Worm (Caenorhabditis elegans): Measurements from ENCODE around the gene H02F09.2.

The H02F09.2 gene

DNA sequence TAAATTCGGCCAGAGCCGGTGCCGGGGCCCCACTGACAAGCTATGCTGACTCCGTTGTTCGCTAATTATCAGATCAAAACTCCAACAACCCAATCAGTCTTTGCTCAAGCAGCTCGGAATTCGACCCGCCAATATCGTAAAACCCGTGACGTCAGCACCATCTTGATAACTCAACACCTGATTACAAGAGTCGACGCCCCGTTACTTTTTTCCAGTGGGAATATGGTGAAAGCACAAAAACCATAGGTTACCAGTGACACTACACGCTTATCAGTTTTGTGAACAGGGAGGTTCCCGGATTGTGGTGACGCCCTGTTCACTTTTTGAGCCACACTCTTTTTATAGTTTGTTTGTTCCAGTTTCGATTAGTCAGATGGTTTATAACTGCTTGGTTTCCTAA lies 31.0 kb upstream of the H02F09.2 start:
- TF ChIP-seq ztf-23 (GFP tag; IDR thresholded peaks at IDR 0.05) (no peak), flt-1 (GFP tag; IDR thresholded peaks at IDR 0.05) (no peak), klf-2 (GFP tag; conservative IDR thresholded peaks at IDR 0.05) (no peak), tab-1 (GFP tag; IDR thresholded peaks at IDR 0.05) (no peak), cog-1 (tag; optimal IDR thresholded peaks at IDR 0.05) (no peak), ztf-29 (GFP tag; IDR thresholded peaks at IDR 0.05) (no peak)

DNA sequence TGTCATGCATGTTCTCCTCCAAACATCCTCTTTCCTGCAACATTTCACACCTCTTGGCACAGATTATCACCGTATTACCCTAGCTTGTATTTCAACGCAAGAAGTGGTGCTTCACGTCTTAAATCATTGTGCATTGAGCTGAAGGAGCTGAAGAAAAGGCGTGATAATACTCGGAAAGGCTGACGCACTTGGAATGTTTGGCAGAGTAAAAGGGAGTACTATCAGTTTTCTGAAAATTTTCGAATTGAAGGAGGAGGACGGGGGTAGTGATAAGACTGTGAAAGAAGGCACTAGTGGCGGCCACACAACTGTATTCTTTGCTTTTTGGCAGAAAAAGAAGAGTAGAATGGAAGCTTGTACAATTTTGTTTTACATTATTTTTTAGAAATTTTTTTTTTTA lies 28.6 kb upstream of the H02F09.2 start:
- no peak for TF ChIP-seq tab-1 (GFP tag; IDR thresholded peaks at IDR 0.05)
- TF ChIP-seq ref-1 (GFP tag; conservative IDR thresholded peaks at IDR 0.05): no peak
- TF ChIP-seq flt-1 (GFP tag; IDR thresholded peaks at IDR 0.05): no peak
- no peak for TF ChIP-seq klf-2 (GFP tag; conservative IDR thresholded peaks at IDR 0.05)
- no peak for TF ChIP-seq cog-1 (tag; optimal IDR thresholded peaks at IDR 0.05)
- no peak for TF ChIP-seq T22C8.4 (GFP tag; IDR thresholded peaks at IDR 0.05)
- TF ChIP-seq ztf-23 (GFP tag; IDR thresholded peaks at IDR 0.05): no peak
- TF ChIP-seq med-1 (GFP tag; optimal IDR thresholded peaks at IDR 0.05; ENCODE audit: insufficient read depth): no peak
- no peak for TF ChIP-seq ztf-29 (GFP tag; IDR thresholded peaks at IDR 0.05)

DNA sequence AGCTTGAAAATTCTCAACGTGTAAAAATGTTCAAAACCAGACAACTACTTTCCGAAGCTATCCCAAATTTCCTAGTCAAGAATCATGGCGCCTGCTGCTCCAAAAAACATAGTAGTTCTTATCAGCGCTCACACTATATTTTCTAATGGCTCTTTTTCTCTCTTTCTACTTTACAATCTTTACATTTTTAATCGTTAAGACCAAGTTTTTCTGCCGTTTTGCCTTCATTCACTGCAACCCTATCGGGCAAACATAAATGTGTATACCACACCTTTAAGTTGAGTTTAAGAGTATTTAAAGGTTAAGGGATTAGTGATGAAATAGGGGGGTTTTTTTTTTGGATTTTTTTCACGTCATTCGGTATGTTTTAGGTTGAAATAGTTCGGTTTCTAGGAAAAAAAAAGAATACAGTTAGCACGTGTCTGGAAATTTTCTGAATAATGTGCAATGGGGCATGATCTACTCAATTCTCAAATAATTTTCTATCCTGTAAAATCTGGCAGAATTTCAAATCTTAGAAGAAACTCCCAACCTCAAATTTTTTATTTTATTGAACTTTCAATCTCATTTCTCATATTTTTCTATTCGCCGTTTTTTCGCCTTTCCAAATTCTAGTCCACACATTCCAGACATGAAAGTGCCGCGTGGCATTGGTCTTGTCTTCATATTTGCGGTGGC lies 25.0 kb upstream of the H02F09.2 start, which contains the start of gene K06A9.1:
Gene K06A9.1, plus strand, starts transcription at position 628 of the 678 bp plus-strand sequence.
- no peak for TF ChIP-seq klf-2 (GFP tag; conservative IDR thresholded peaks at IDR 0.05)
- TF ChIP-seq flt-1 (GFP tag; IDR thresholded peaks at IDR 0.05): no peak
- TF ChIP-seq tab-1 (GFP tag; IDR thresholded peaks at IDR 0.05): no peak
- TF ChIP-seq med-1 (GFP tag; optimal IDR thresholded peaks at IDR 0.05; ENCODE audit: insufficient read depth): no peak
- no peak for TF ChIP-seq cog-1 (tag; optimal IDR thresholded peaks at IDR 0.05)
- TF ChIP-seq ztf-29 (GFP tag; IDR thresholded peaks at IDR 0.05): no peak
- no peak for TF ChIP-seq ref-1 (GFP tag; conservative IDR thresholded peaks at IDR 0.05)
- TF ChIP-seq ztf-23 (GFP tag; IDR thresholded peaks at IDR 0.05): no peak
- no peak for TF ChIP-seq T22C8.4 (GFP tag; IDR thresholded peaks at IDR 0.05)

ce11 chrX:1549095-1549494 lies 23.0 kb upstream of the H02F09.2 start:
- no peak for TF ChIP-seq ztf-29 (GFP tag; IDR thresholded peaks at IDR 0.05)
- no peak for TF ChIP-seq tab-1 (GFP tag; IDR thresholded peaks at IDR 0.05)
- no peak for TF ChIP-seq ztf-23 (GFP tag; IDR thresholded peaks at IDR 0.05)
- no peak for TF ChIP-seq flt-1 (GFP tag; IDR thresholded peaks at IDR 0.05)
- no peak for TF ChIP-seq T22C8.4 (GFP tag; IDR thresholded peaks at IDR 0.05)
- TF ChIP-seq med-1 (GFP tag; optimal IDR thresholded peaks at IDR 0.05; ENCODE audit: insufficient read depth): no peak
- TF ChIP-seq klf-2 (GFP tag; conservative IDR thresholded peaks at IDR 0.05): no peak
- no peak for TF ChIP-seq cog-1 (tag; optimal IDR thresholded peaks at IDR 0.05)
- TF ChIP-seq ref-1 (GFP tag; conservative IDR thresholded peaks at IDR 0.05): no peak

DNA sequence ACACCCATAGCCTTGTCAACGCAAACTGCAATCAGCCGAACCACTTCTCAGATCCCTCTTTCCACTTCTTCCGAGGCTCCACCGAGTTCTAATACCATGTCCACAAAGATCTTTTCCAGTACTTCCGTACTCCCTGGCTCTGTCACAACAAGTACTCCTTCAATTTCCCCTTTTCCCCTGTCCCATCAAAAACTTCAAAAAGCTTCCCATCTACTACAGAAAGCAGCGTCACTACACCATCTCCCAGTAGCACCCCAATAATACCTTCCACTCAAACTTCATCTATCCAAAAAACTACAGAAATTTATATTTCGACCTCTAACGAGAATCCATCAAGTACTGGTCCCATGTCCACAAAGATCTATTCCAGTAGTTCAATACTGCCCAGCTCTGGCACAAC lies 15.1 kb upstream of the H02F09.2 start:
- TF ChIP-seq ztf-23 (GFP tag; IDR thresholded peaks at IDR 0.05): no peak
- no peak for TF ChIP-seq ztf-29 (GFP tag; IDR thresholded peaks at IDR 0.05)
- TF ChIP-seq tab-1 (GFP tag; IDR thresholded peaks at IDR 0.05): no peak
- TF ChIP-seq med-1 (GFP tag; optimal IDR thresholded peaks at IDR 0.05; ENCODE audit: insufficient read depth): no peak
- no peak for TF ChIP-seq flt-1 (GFP tag; IDR thresholded peaks at IDR 0.05)
- TF ChIP-seq cog-1 (tag; optimal IDR thresholded peaks at IDR 0.05): no peak

- TF ChIP-seq klf-2 (GFP tag; conservative IDR thresholded peaks at IDR 0.05) (no peak), ztf-29 (GFP tag; IDR thresholded peaks at IDR 0.05) (no peak), flt-1 (GFP tag; IDR thresholded peaks at IDR 0.05) (no peak), ref-1 (GFP tag; conservative IDR thresholded peaks at IDR 0.05) (no peak), cog-1 (tag; optimal IDR thresholded peaks at IDR 0.05) (no peak), tab-1 (GFP tag; IDR thresholded peaks at IDR 0.05) (no peak), med-1 (GFP tag; optimal IDR thresholded peaks at IDR 0.05; ENCODE audit: insufficient read depth) (no peak), T22C8.4 (GFP tag; IDR thresholded peaks at IDR 0.05) (no peak), ztf-23 (GFP tag; IDR thresholded peaks at IDR 0.05) (no peak)
These were observed 3.7 kb upstream of the H02F09.2 start, which contains the start of gene H02F09.3 for ce11 chrX:1568377-1568776. Gene H02F09.3, plus strand, starts transcription at chrX:1568677.

ce11 chrX:1576337-1576736 lies 4.3 kb downstream of the H02F09.2 start, which contains the start of gene wrt-9:
Gene wrt-9, plus strand, starts transcription at chrX:1576637.
- TF ChIP-seq flt-1 (GFP tag; IDR thresholded peaks at IDR 0.05): no peak
- TF ChIP-seq ref-1 (GFP tag; conservative IDR thresholded peaks at IDR 0.05): no peak
- TF ChIP-seq cog-1 (tag; optimal IDR thresholded peaks at IDR 0.05): no peak
- no peak for TF ChIP-seq med-1 (GFP tag; optimal IDR thresholded peaks at IDR 0.05; ENCODE audit: insufficient read depth)
- TF ChIP-seq ztf-29 (GFP tag; IDR thresholded peaks at IDR 0.05): no peak
- TF ChIP-seq tab-1 (GFP tag; IDR thresholded peaks at IDR 0.05): no peak
- no peak for TF ChIP-seq klf-2 (GFP tag; conservative IDR thresholded peaks at IDR 0.05)
- TF ChIP-seq ztf-23 (GFP tag; IDR thresholded peaks at IDR 0.05): no peak
- no peak for TF ChIP-seq T22C8.4 (GFP tag; IDR thresholded peaks at IDR 0.05)

DNA sequence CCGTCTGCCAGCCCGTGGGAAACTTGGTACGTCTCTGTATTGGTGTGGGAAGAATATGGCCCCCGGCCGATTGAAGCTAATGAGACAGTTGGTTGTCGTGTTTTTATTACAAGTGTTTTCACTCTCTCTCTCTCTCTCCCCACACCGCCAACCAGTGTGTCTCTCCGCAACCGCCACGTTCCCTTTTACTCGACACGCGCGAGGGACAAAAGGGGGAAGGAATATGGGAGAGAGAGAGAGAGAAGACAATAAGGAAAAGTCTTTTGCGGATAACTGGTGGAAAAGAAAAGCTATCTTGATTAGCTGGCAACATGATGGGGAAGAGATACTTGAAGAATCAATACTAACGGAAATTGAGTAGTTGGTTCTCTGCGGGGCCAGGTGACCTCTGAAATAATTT lies 6.6 kb downstream of the H02F09.2 start:
- TF ChIP-seq ref-1 (GFP tag; conservative IDR thresholded peaks at IDR 0.05) (no peak), ztf-23 (GFP tag; IDR thresholded peaks at IDR 0.05) (no peak), ztf-29 (GFP tag; IDR thresholded peaks at IDR 0.05) (no peak)

- TF ChIP-seq ztf-29 (GFP tag; IDR thresholded peaks at IDR 0.05) (no peak), ref-1 (GFP tag; conservative IDR thresholded peaks at IDR 0.05) (no peak)
These were observed 11.9 kb downstream of the H02F09.2 start for ce11 chrX:1583980-1584379.

ce11 chrX:1587082-1587481 lies 15.0 kb downstream of the H02F09.2 start:
- TF ChIP-seq klf-2 (GFP tag; conservative IDR thresholded peaks at IDR 0.05) (no peak), flt-1 (GFP tag; IDR thresholded peaks at IDR 0.05) (no peak), ref-1 (GFP tag; conservative IDR thresholded peaks at IDR 0.05) (no peak), cog-1 (tag; optimal IDR thresholded peaks at IDR 0.05) (no peak), T22C8.4 (GFP tag; IDR thresholded peaks at IDR 0.05) (no peak), ztf-23 (GFP tag; IDR thresholded peaks at IDR 0.05) (no peak), med-1 (GFP tag; optimal IDR thresholded peaks at IDR 0.05; ENCODE audit: insufficient read depth) (no peak), ztf-29 (GFP tag; IDR thresholded peaks at IDR 0.05) (no peak), tab-1 (GFP tag; IDR thresholded peaks at IDR 0.05) (no peak)
